Fruit fly (Drosophila melanogaster) whole organism, wandering third instar larva: ENCODE results near the gene CG15927.

ENCODE experiments used
- CG32264 ChIP-seq: fragments of 200-800 bp; sonication (Bioruptor generic); optimal IDR thresholded peaks from 2 replicates; lab custom pipeline; 2016; ENCODE audit warnings: missing biosample characterization, missing genetic modification characterization
- CG9705 ChIP-seq: fragments of 200-800 bp; sonication (Bioruptor generic); optimal IDR thresholded peaks from 2 replicates; lab custom pipeline; 2018; ENCODE audit warnings: missing biosample characterization, mild to moderate bottlenecking, missing genetic modification characterization
- Dfd ChIP-seq: fragments of >200 bp; optimal IDR thresholded peaks from 2 replicates; lab custom pipeline; 2017; ENCODE audit warnings: missing biosample characterization, missing genetic modification characterization
- Dif ChIP-seq: fragments of 200-275, 200-300 bp; sonication (Bioruptor generic); optimal IDR thresholded peaks from 2 replicates; lab custom pipeline; 2018; ENCODE audit warnings: missing biosample characterization, missing genetic modification characterization; ENCODE audit not compliant: partially characterized antibody
- GATAd ChIP-seq: sonication (Bioruptor generic); optimal IDR thresholded peaks from 2 replicates; lab custom pipeline; 2016; ENCODE audit warnings: missing biosample characterization, missing genetic modification characterization
- HLH106 ChIP-seq: fragments of 200-800 bp; optimal IDR thresholded peaks from 3 replicates; lab custom pipeline; 2019; ENCODE audit warnings: missing biosample characterization, mild to moderate bottlenecking, missing genetic modification characterization, moderate library complexity
- Hnf4 ChIP-seq: fragments of 200-800 bp; sonication (Bioruptor generic); optimal IDR thresholded peaks from 2 replicates; lab custom pipeline; 2016; ENCODE audit warnings: missing biosample characterization, mild to moderate bottlenecking, missing genetic modification characterization
- Hr78 ChIP-seq: fragments of >200 bp; optimal IDR thresholded peaks from 2 replicates; lab custom pipeline; 2017; ENCODE audit warnings: missing biosample characterization, missing genetic modification characterization
- Hr83 ChIP-seq: fragments of 200-300 bp; sonication (Bioruptor generic); optimal IDR thresholded peaks from 2 replicates; lab custom pipeline; 2016; ENCODE audit warnings: missing biosample characterization, mild to moderate bottlenecking, missing genetic modification characterization, moderate library complexity; ENCODE audit not compliant: poor library complexity, severe bottlenecking
- Jra ChIP-seq: sonication (Bioruptor generic); optimal IDR thresholded peaks from 2 replicates; lab custom pipeline; 2016; ENCODE audit warnings: missing biosample characterization, missing genetic modification characterization
- Mio ChIP-seq: sonication (Bioruptor generic); optimal IDR thresholded peaks from 2 replicates; lab custom pipeline; 2016; ENCODE audit warnings: missing biosample characterization, missing genetic modification characterization
- Myc ChIP-seq: fragments of >200 bp; optimal IDR thresholded peaks from 2 replicates; lab custom pipeline; 2017
- N ChIP-seq: fragments of >200 bp; optimal IDR thresholded peaks from 2 replicates; lab custom pipeline; 2018; ENCODE audit warnings: missing biosample characterization, missing external identifiers, missing genetic modification characterization
- OdsH ChIP-seq: fragments of 200-800 bp; sonication (Bioruptor generic); optimal IDR thresholded peaks from 2 replicates; lab custom pipeline; 2016; ENCODE audit warnings: missing biosample characterization, mild to moderate bottlenecking, missing genetic modification characterization
- Rel ChIP-seq, 2 experiments: fragments of 200-800 bp; sonication (Bioruptor generic) in 1 of 2; optimal IDR thresholded peaks; 2 replicates in 1 of 2; 3 replicates in 1 of 2; lab custom pipeline; 2016 to 2019; ENCODE audit warnings: mild to moderate bottlenecking in 2 of 2, missing biosample characterization in 2 of 2, missing genetic modification characterization in 2 of 2, moderate library complexity in 1 of 2
- Vsx2 ChIP-seq: fragments of 200-300, 225-300 bp; sonication (Bioruptor generic); optimal IDR thresholded peaks from 2 replicates; lab custom pipeline; 2018; ENCODE audit warnings: missing biosample characterization, missing genetic modification characterization; ENCODE audit not compliant: partially characterized antibody
- br ChIP-seq: fragments of 200-800 bp; sonication (Bioruptor generic); optimal IDR thresholded peaks from 2 replicates; lab custom pipeline; 2016; ENCODE audit warnings: missing biosample characterization, missing genetic modification characterization
- brk ChIP-seq: fragments of 200-800 bp; sonication (Bioruptor generic); optimal IDR thresholded peaks from 2 replicates; lab custom pipeline; 2016; ENCODE audit warnings: missing biosample characterization, mild to moderate bottlenecking, missing genetic modification characterization
- dl ChIP-seq, 2 experiments: fragments of 175-275, 200-275 bp in 1 of 2; fragments of 200-275 bp in 1 of 2; sonication (Bioruptor generic); optimal IDR thresholded peaks; lab custom pipeline; 2018; ENCODE audit warnings: mild to moderate bottlenecking in 2 of 2, missing biosample characterization in 2 of 2, missing genetic modification characterization in 2 of 2, moderate library complexity in 2 of 2; ENCODE audit not compliant: partially characterized antibody in 2 of 2, insufficient read depth in 1 of 2
- dsf ChIP-seq: sonication (Bioruptor generic); optimal IDR thresholded peaks from 2 replicates; lab custom pipeline; 2016; ENCODE audit warnings: missing biosample characterization, missing genetic modification characterization, borderline replicate concordance
- ey ChIP-seq: fragments of 200-800 bp; sonication (Bioruptor generic); optimal IDR thresholded peaks from 2 replicates; lab custom pipeline; 2016; ENCODE audit warnings: missing biosample characterization, missing genetic modification characterization
- foxo ChIP-seq, 2 experiments: fragments of 200-800 bp; sonication (Bioruptor generic); optimal IDR thresholded peaks; 2 replicates in 1 of 2; 3 replicates in 1 of 2; lab custom pipeline; 2016 to 2017; ENCODE audit warnings: missing biosample characterization in 2 of 2, missing genetic modification characterization in 2 of 2
- fru ChIP-seq: fragments of 200-800 bp; sonication (Bioruptor generic); optimal IDR thresholded peaks from 3 replicates; lab custom pipeline; 2016; ENCODE audit warnings: missing biosample characterization, mild to moderate bottlenecking, missing genetic modification characterization
- h ChIP-seq: fragments of 200-800 bp; sonication (Bioruptor generic); optimal IDR thresholded peaks from 3 replicates; lab custom pipeline; 2016; ENCODE audit warnings: missing biosample characterization, mild to moderate bottlenecking, missing genetic modification characterization
- lola ChIP-seq: fragments of >200 bp; optimal IDR thresholded peaks from 2 replicates; lab custom pipeline; 2017; ENCODE audit warnings: missing biosample characterization, missing genetic modification characterization
- pan ChIP-seq: fragments of >200 bp; optimal IDR thresholded peaks from 2 replicates; lab custom pipeline; 2017
- psq ChIP-seq: fragments of 200-800 bp; sonication (Bioruptor generic); optimal IDR thresholded peaks from 3 replicates; lab custom pipeline; 2017; ENCODE audit warnings: missing biosample characterization, mild to moderate bottlenecking, missing genetic modification characterization, moderate library complexity
- rgr ChIP-seq: fragments of 200-800 bp; sonication (Bioruptor generic); optimal IDR thresholded peaks from 3 replicates; lab custom pipeline; 2016; ENCODE audit warnings: missing biosample characterization, mild to moderate bottlenecking, missing genetic modification characterization
- sage ChIP-seq: fragments of 200-800 bp; sonication (Bioruptor generic); optimal IDR thresholded peaks from 2 replicates; lab custom pipeline; 2016; ENCODE audit warnings: missing biosample characterization, mild to moderate bottlenecking, missing genetic modification characterization
- sv ChIP-seq: fragments of 200-800 bp; sonication (Bioruptor generic); optimal IDR thresholded peaks from 3 replicates; lab custom pipeline; 2016; ENCODE audit warnings: missing biosample characterization, missing genetic modification characterization
- usp ChIP-seq: fragments of >200 bp; optimal IDR thresholded peaks from 2 replicates; lab custom pipeline; 2017; ENCODE audit warnings: missing biosample characterization, missing genetic modification characterization
- woc ChIP-seq: sonication (Bioruptor generic); optimal IDR thresholded peaks from 2 replicates; lab custom pipeline; 2016; ENCODE audit warnings: missing biosample characterization, mild to moderate bottlenecking, missing genetic modification characterization

Gene CG15927

dm6 chrX:12454358-12454757, at the start of gene CG15927:
Gene CG15927 (plus strand): TSS chrX:12454729.
- TF ChIP-seq Jra (GFP tag; lab: Kevin White, UChicago) (no peak), CG9705 (GFP tag; lab: Kevin White, UChicago) (no peak), br (GFP tag; lab: Kevin White, UChicago) (no peak), HLH106 (tag; lab: Kevin White, UChicago) (no peak), Rel (GFP tag; optimal IDR thresholded peaks at IDR 0.05; lab: Kevin White, UChicago) (no peak), Rel (tag; optimal IDR thresholded peaks at IDR 0.05; lab: Kevin White, UChicago) (no peak), pan (lab: Kevin White, UChicago) (no peak), sv (peak; percentile 40), Hr78 (GFP tag; lab: Kevin White, UChicago) (no peak)
- TF ChIP-seq, all 38 proteins: peak for 1

dm6 chrX:12408377-12408911, 46.1 kb upstream of the CG15927 start, which contains the start of the genes CG32651 and CG2574:
Gene CG32651 (minus strand): TSS chrX:12408477.
Gene CG2574 (plus strand): TSS chrX:12408861.
- TF ChIP-seq pan (lab: Kevin White, UChicago) (no peak), Rel (GFP tag; optimal IDR thresholded peaks at IDR 0.05; lab: Kevin White, UChicago) (no peak), Rel (tag; optimal IDR thresholded peaks at IDR 0.05; lab: Kevin White, UChicago) (no peak), Dfd (GFP tag; lab: Kevin White, UChicago) (no peak)

dm6 chrX:12431466-12431865, 23.1 kb upstream of the CG15927 start:
- TF ChIP-seq fru (GFP tag; lab: Kevin White, UChicago) (no peak), OdsH (no peak), sv (no peak)

dm6 chrX:12431924-12432323, 22.6 kb upstream of the CG15927 start, which contains the start of gene Pkcdelta:
Gene Pkcdelta (plus strand): TSS chrX:12432224.
- TF ChIP-seq brk (GFP tag; lab: Kevin White, UChicago), result no peak

- TF ChIP-seq OdsH (no peak), GATAd (no peak), dl (GFP tag; optimal IDR thresholded peaks at IDR 0.05; lab: Kevin White, UChicago; ENCODE audit: insufficient read depth in 1 of 2, partially characterized antibody in 2 of 2) (no peak), rgr (no peak), Dfd (GFP tag; lab: Kevin White, UChicago) (no peak), HLH106 (tag; lab: Kevin White, UChicago) (no peak), CG9705 (GFP tag; lab: Kevin White, UChicago) (no peak), sv (no peak), foxo (GFP tag; optimal IDR thresholded peaks at IDR 0.05; lab: Kevin White, UChicago) (no peak), ey (GFP tag; lab: Kevin White, UChicago) (no peak), woc (GFP tag; lab: Kevin White, UChicago) (no peak), usp (GFP tag; lab: Kevin White, UChicago) (no peak), CG32264 (GFP tag; lab: Kevin White, UChicago) (no peak), psq (GFP tag; lab: Kevin White, UChicago) (no peak), Hnf4 (no peak), fru (GFP tag; lab: Kevin White, UChicago) (no peak), h (no peak), dsf (GFP tag; lab: Kevin White, UChicago) (no peak), br (GFP tag; lab: Kevin White, UChicago) (no peak), Jra (GFP tag; lab: Kevin White, UChicago) (no peak)
These were observed 19.9 kb upstream of the CG15927 start for dm6 chrX:12434604-12435003.

dm6 chrX:12437099-12437498, 17.4 kb upstream of the CG15927 start:
- TF ChIP-seq Myc, result no peak
- no peak for TF ChIP-seq Hr78 (GFP tag; lab: Kevin White, UChicago)
- no peak for TF ChIP-seq sv

dm6 chrX:12447874-12448273, 6.7 kb upstream of the CG15927 start:
- TF ChIP-seq pan (lab: Kevin White, UChicago) (no peak), Vsx2 (no peak), ey (GFP tag; lab: Kevin White, UChicago) (no peak), Myc (no peak), OdsH (no peak), br (GFP tag; lab: Kevin White, UChicago) (no peak), HLH106 (tag; lab: Kevin White, UChicago) (no peak), fru (GFP tag; lab: Kevin White, UChicago) (no peak), sage (GFP tag; lab: Kevin White, UChicago) (no peak), lola (no peak), Mio (GFP tag; lab: Kevin White, UChicago) (no peak), N (no peak), Dif (no peak), woc (GFP tag; lab: Kevin White, UChicago) (no peak), rgr (no peak), Hr78 (GFP tag; lab: Kevin White, UChicago) (no peak), Dfd (GFP tag; lab: Kevin White, UChicago) (no peak), CG9705 (GFP tag; lab: Kevin White, UChicago) (no peak), Hr83 (GFP tag; lab: Kevin White, UChicago) (no peak)
